Fruit fly (Drosophila melanogaster): Measurements from ENCODE around the gene CG10713.

The CG10713 gene

dm6 chr3L:13476566-13477452, 41.8 kb upstream of the CG10713 start (continued):
- peak; percentile 84 for TF ChIP-seq Ada2b (GFP tag; IDR thresholded peaks at IDR 0.05)
- TF ChIP-seq ara (GFP tag; IDR thresholded peaks at IDR 0.05): peak; percentile 72
- peak; percentile 95 for TF ChIP-seq CoRest (tag; optimal IDR thresholded peaks at IDR 0.05)
- peak; percentile 79 for TF ChIP-seq CG18764 (GFP tag; optimal IDR thresholded peaks at IDR 0.05)
- peak; percentile 90 for TF ChIP-seq Max (GFP tag; optimal IDR thresholded peaks at IDR 0.05)
- peak; percentile 85 for TF ChIP-seq Fer3 (tag; optimal IDR thresholded peaks at IDR 0.05)
- TF ChIP-seq CG12299 (tag; optimal IDR thresholded peaks at IDR 0.05): peak; percentile 53
- peak; percentile 80 for TF ChIP-seq Dll (GFP tag; IDR thresholded peaks at IDR 0.05; ENCODE audit: partially characterized antibody)
- peak; percentile 68 to 73 for TF ChIP-seq Pdp1 (GFP tag; optimal IDR thresholded peaks at IDR 0.05)
- TF ChIP-seq tna (GFP tag; IDR thresholded peaks at IDR 0.05; ENCODE audit: partially characterized antibody): no peak
- TF ChIP-seq CG12155 (GFP tag; optimal IDR thresholded peaks at IDR 0.05): peak; percentile 87
- TF ChIP-seq CG11504 (tag; optimal IDR thresholded peaks at IDR 0.05): peak; percentile 95
- peak; percentile 84 for TF ChIP-seq CG34422 (GFP tag; IDR thresholded peaks at IDR 0.05)
- TF ChIP-seq cato (GFP tag; optimal IDR thresholded peaks at IDR 0.05; ENCODE audit: borderline replicate concordance): peak; percentile 78
- peak; percentile 93 for TF ChIP-seq fd96Cb (tag; optimal IDR thresholded peaks at IDR 0.05)
- TF ChIP-seq CG12942 (GFP tag; optimal IDR thresholded peaks at IDR 0.05): peak; percentile 81
- TF ChIP-seq twi (tag; optimal IDR thresholded peaks at IDR 0.05): peak; percentile 74
- peak; percentile 79 for TF ChIP-seq CG4854 (GFP tag; optimal IDR thresholded peaks at IDR 0.05)
- peak; percentile 30; the same call in 1 of the 3 replicates for TF ChIP-seq Optix (GFP tag; IDR thresholded peaks at IDR 0.05)
- peak; percentile 39; the same call in 1 of the 2 replicates for TF ChIP-seq chm (GFP tag; IDR thresholded peaks at IDR 0.05)
- TF ChIP-seq CG1603 (tag; optimal IDR thresholded peaks at IDR 0.05): peak; percentile 40
- peak in 1 of 2 experiments; percentile 83 for TF ChIP-seq Hr78 (GFP tag; optimal IDR thresholded peaks at IDR 0.05)
- peak; percentile 66 for TF ChIP-seq CG14667 (GFP tag; IDR thresholded peaks at IDR 0.05)
- TF ChIP-seq CG3995 (GFP tag; optimal IDR thresholded peaks at IDR 0.05): peak; percentile 48
- peak; percentile 89 for TF ChIP-seq CG18599 (GFP tag; optimal IDR thresholded peaks at IDR 0.05)
- TF ChIP-seq CG42726 (GFP tag; IDR thresholded peaks at IDR 0.05; ENCODE audit: partially characterized antibody): no peak
- TF ChIP-seq Gsc (GFP tag; IDR thresholded peaks at IDR 0.05): peak; percentile 56; the same call in 1 of the 2 replicates
- peak; percentile 74 for TF ChIP-seq Nf-YC (tag; optimal IDR thresholded peaks at IDR 0.05)
- TF ChIP-seq Doc3 (GFP tag; IDR thresholded peaks at IDR 0.05; ENCODE audit: partially characterized antibody): peak; percentile 66; the same call in 2 of the 3 replicates
- peak; percentile 39 for TF ChIP-seq NK7.1 (GFP tag; optimal IDR thresholded peaks at IDR 0.05)
- TF ChIP-seq pfk (GFP tag; optimal IDR thresholded peaks at IDR 0.05): no peak
- peak; percentile 84 for TF ChIP-seq Abd-B (GFP tag; optimal IDR thresholded peaks at IDR 0.05)
- TF ChIP-seq cg (GFP tag; optimal IDR thresholded peaks at IDR 0.05): no peak
- TF ChIP-seq Kr (GFP tag; optimal IDR thresholded peaks at IDR 0.05): no peak
- peak; percentile 88 for TF ChIP-seq Six4 (GFP tag; optimal IDR thresholded peaks at IDR 0.05)
- TF ChIP-seq dpn (GFP tag; optimal IDR thresholded peaks at IDR 0.05): peak; percentile 72 to 88
- TF ChIP-seq CG13775 (GFP tag; optimal IDR thresholded peaks at IDR 0.05): peak; percentile 91
- TF ChIP-seq NfI (GFP tag; optimal IDR thresholded peaks at IDR 0.05): peak; percentile 91
- peak; percentile 95 for TF ChIP-seq CG17361 (GFP tag; IDR thresholded peaks at IDR 0.05)
- TF ChIP-seq CG1529 (GFP tag; optimal IDR thresholded peaks at IDR 0.05): peak; percentile 82
- TF ChIP-seq vnd (GFP tag; IDR thresholded peaks at IDR 0.05; ENCODE audit: partially characterized antibody): no peak
- no peak for TF ChIP-seq lov (optimal IDR thresholded peaks at IDR 0.05)
- peak; percentile 39; the same call in 1 of the 3 replicates for TF ChIP-seq lov (GFP tag; IDR thresholded peaks at IDR 0.05)
- peak; percentile 77 for TF ChIP-seq zfh1 (GFP tag; IDR thresholded peaks at IDR 0.05)
- peak; percentile 93 for TF ChIP-seq phol (tag; optimal IDR thresholded peaks at IDR 0.05)
- peak; percentile 63 for TF ChIP-seq CG3065 (GFP tag; optimal IDR thresholded peaks at IDR 0.05)
- peak; percentile 74 for TF ChIP-seq Hsf (GFP tag; optimal IDR thresholded peaks at IDR 0.05)
